Worm (Caenorhabditis elegans) whole organism, L1 larva: ENCODE data around the gene R07A4.2.
A peak's percentile ranks its signal among the peaks of the same experiment; 100 is the strongest.

Source experiments
- C04F5.9 ChIP-seq: sonication (generic microtip); optimal IDR thresholded peaks from 2 replicates; lab custom pipeline; 2016; ENCODE audit warnings: missing genetic modification characterization, missing compliant biosample characterization
- C16A3.4 ChIP-seq: fragments of 150-350 bp; optimal IDR thresholded peaks from 2 replicates; lab custom pipeline; 2014; ENCODE audit warnings: missing biosample characterization, missing genetic modification characterization
- C34B4.2 ChIP-seq: sonication (generic microtip); optimal IDR thresholded peaks from 2 replicates; lab custom pipeline; 2017; ENCODE audit warnings: mild to moderate bottlenecking, missing genetic modification characterization, missing compliant biosample characterization
- F16B12.6 ChIP-seq: fragments of 150-350 bp; optimal IDR thresholded peaks from 2 replicates; lab custom pipeline; 2014; ENCODE audit warnings: missing biosample characterization, missing genetic modification characterization
- Y116A8C.19 ChIP-seq: sonication (generic microtip); optimal IDR thresholded peaks from 2 replicates; lab custom pipeline; 2016; ENCODE audit warnings: missing compliant biosample characterization, missing genetic modification characterization, borderline replicate concordance
- aha-1 ChIP-seq: fragments of 150-350 bp; optimal IDR thresholded peaks from 2 replicates; lab custom pipeline; 2014; ENCODE audit warnings: missing biosample characterization, missing genetic modification characterization
- aly-2 ChIP-seq: fragments of 150-350 bp; optimal IDR thresholded peaks from 2 replicates; lab custom pipeline; 2014; ENCODE audit warnings: missing biosample characterization, missing genetic modification characterization
- blmp-1 ChIP-seq: fragments of 150-350 bp; optimal IDR thresholded peaks from 2 replicates; lab custom pipeline; 2014; ENCODE audit warnings: missing biosample characterization, missing genetic modification characterization
- ceh-82 ChIP-seq, 3 experiments: fragments of 150-350 bp in 1 of 3; sonication (generic microtip) in 2 of 3; optimal IDR thresholded peaks; 2 replicates each; lab custom pipeline; 2014 to 2017; ENCODE audit warnings: missing biosample characterization in 3 of 3, missing genetic modification characterization in 3 of 3
- ceh-90 ChIP-seq: sonication (generic microtip); optimal IDR thresholded peaks from 2 replicates; lab custom pipeline; 2016; ENCODE audit warnings: missing genetic modification characterization, missing compliant biosample characterization
- dpl-1 ChIP-seq, 3 experiments: fragments of 150-350 bp in 2 of 3; sonication (generic microtip) in 1 of 3; optimal IDR thresholded peaks; 2 replicates each; lab custom pipeline; 2014 to 2017; ENCODE audit warnings: missing biosample characterization in 3 of 3, missing genetic modification characterization in 3 of 3, missing genetic modification reagents in 3 of 3
- dsc-1 ChIP-seq: sonication (generic microtip); optimal IDR thresholded peaks from 2 replicates; lab custom pipeline; 2016; ENCODE audit warnings: mild to moderate bottlenecking, missing genetic modification characterization, missing compliant biosample characterization
- efl-1 ChIP-seq, 4 experiments: fragments of 150-350 bp; optimal IDR thresholded peaks in 3 of 4; peaks in 1 of 4; 1 replicate in 1 of 4; 2 replicates in 3 of 4; lab custom pipeline; 2014; ENCODE audit warnings: missing biosample characterization in 2 of 4, missing genetic modification characterization in 2 of 4, missing genetic modification reagents in 2 of 4
- efl-3 ChIP-seq: fragments of 200-800 bp; sonication (Bioruptor generic); optimal IDR thresholded peaks from 2 replicates; lab custom pipeline; 2018; ENCODE audit warnings: mild to moderate bottlenecking, missing genetic modification characterization, missing compliant biosample characterization
- egl-27 ChIP-seq, 2 experiments: fragments of 150-350 bp in 1 of 2; sonication (generic microtip); optimal IDR thresholded peaks; 3 replicates each; lab custom pipeline; 2017 to 2018; ENCODE audit warnings: missing biosample characterization in 2 of 2, missing genetic modification characterization in 2 of 2, missing genetic modification reagents in 2 of 2
- elt-2 ChIP-seq: sonication (generic microtip); optimal IDR thresholded peaks from 2 replicates; lab custom pipeline; 2016; ENCODE audit warnings: missing genetic modification characterization, mild to moderate bottlenecking, inconsistent platforms, missing compliant biosample characterization, missing genetic modification reagents
- fkh-4 ChIP-seq: sonication (generic microtip); optimal IDR thresholded peaks from 2 replicates; lab custom pipeline; 2016; ENCODE audit warnings: missing compliant biosample characterization, missing genetic modification characterization, borderline replicate concordance
- fkh-8 ChIP-seq: sonication (generic microtip); optimal IDR thresholded peaks from 2 replicates; lab custom pipeline; 2016; ENCODE audit warnings: mild to moderate bottlenecking, missing genetic modification characterization, missing compliant biosample characterization
- fos-1 ChIP-seq: fragments of 150-350 bp; optimal IDR thresholded peaks from 2 replicates; lab custom pipeline; 2014; ENCODE audit warnings: missing biosample characterization, missing genetic modification characterization
- isw-1 ChIP-seq: fragments of 200-800 bp; sonication (Bioruptor generic); IDR thresholded peaks from 2 replicates; pipeline ENCODE4 v1.3.6; 2022; ENCODE audit warnings: missing genetic modification characterization, missing compliant biosample characterization
- jun-1 ChIP-seq: fragments of 150-350 bp; optimal IDR thresholded peaks from 2 replicates; lab custom pipeline; 2014; ENCODE audit warnings: missing biosample characterization, missing genetic modification reagents, missing genetic modification characterization
- lsy-2 ChIP-seq, 2 experiments: fragments of 150-350 bp; optimal IDR thresholded peaks; 2 replicates each; lab custom pipeline; 2014; ENCODE audit warnings: missing biosample characterization in 2 of 2, missing genetic modification characterization in 2 of 2
- mab-9 ChIP-seq: fragments of 200-800 bp; sonication (Bioruptor generic); IDR thresholded peaks from 2 replicates; pipeline ENCODE4 v1.3.6; 2022; ENCODE audit warnings: missing genetic modification reagents, missing genetic modification characterization, missing compliant biosample characterization
- nhr-11 ChIP-seq: fragments of 150-350 bp; optimal IDR thresholded peaks from 2 replicates; lab custom pipeline; 2014; ENCODE audit warnings: missing biosample characterization, missing genetic modification characterization
- nhr-12 ChIP-seq: sonication (generic microtip); optimal IDR thresholded peaks from 2 replicates; lab custom pipeline; 2017; ENCODE audit warnings: missing biosample characterization, missing genetic modification characterization
- nhr-19 ChIP-seq: fragments of 200-800 bp; sonication (Bioruptor generic); conservative IDR thresholded peaks from 2 replicates; pipeline ENCODE4 v1.3.6; 2022; ENCODE audit warnings: missing genetic modification characterization, missing compliant biosample characterization
- nhr-20 ChIP-seq: sonication (generic microtip); optimal IDR thresholded peaks from 2 replicates; lab custom pipeline; 2016; ENCODE audit warnings: mild to moderate bottlenecking, missing genetic modification characterization, missing compliant biosample characterization
- nhr-237 ChIP-seq: fragments of 150-350 bp; optimal IDR thresholded peaks from 2 replicates; lab custom pipeline; 2014; ENCODE audit warnings: missing biosample characterization, missing genetic modification characterization
- nhr-28 ChIP-seq: fragments of 150-350 bp; optimal IDR thresholded peaks from 2 replicates; lab custom pipeline; 2014; ENCODE audit warnings: missing biosample characterization, missing genetic modification characterization
- nhr-47 ChIP-seq: sonication (generic microtip); optimal IDR thresholded peaks from 2 replicates; lab custom pipeline; 2016; ENCODE audit warnings: mild to moderate bottlenecking, missing genetic modification characterization, moderate library complexity, missing compliant biosample characterization
- nhr-71 ChIP-seq: sonication (generic microtip); optimal IDR thresholded peaks from 2 replicates; lab custom pipeline; 2016; ENCODE audit warnings: mild to moderate bottlenecking, missing genetic modification characterization, moderate library complexity, missing compliant biosample characterization
- nhr-77 ChIP-seq: fragments of 150-350 bp; optimal IDR thresholded peaks from 2 replicates; lab custom pipeline; 2014; ENCODE audit warnings: missing biosample characterization, missing genetic modification characterization
- nhr-85 ChIP-seq: sonication (generic microtip); peaks from one replicate; lab custom pipeline; 2016; ENCODE audit warnings: missing genetic modification characterization, inconsistent platforms, missing compliant biosample characterization
- rnt-1 ChIP-seq: sonication (generic microtip); optimal IDR thresholded peaks from 2 replicates; lab custom pipeline; 2016; ENCODE audit warnings: mild to moderate bottlenecking, missing genetic modification characterization, moderate library complexity, missing compliant biosample characterization
- skn-1 ChIP-seq: fragments of 150-350 bp; optimal IDR thresholded peaks from 2 replicates; lab custom pipeline; 2014; ENCODE audit warnings: missing biosample characterization, missing genetic modification characterization
- snu-23 ChIP-seq: sonication (generic microtip); optimal IDR thresholded peaks from 2 replicates; lab custom pipeline; 2016; ENCODE audit warnings: missing genetic modification characterization, missing compliant biosample characterization
- sox-4 ChIP-seq: sonication (generic microtip); optimal IDR thresholded peaks from 2 replicates; lab custom pipeline; 2016; ENCODE audit warnings: missing genetic modification characterization, missing compliant biosample characterization
- sup-37 ChIP-seq: fragments of 200-800 bp; sonication (Bioruptor generic); optimal IDR thresholded peaks from 2 replicates; lab custom pipeline; 2018; ENCODE audit warnings: mild to moderate bottlenecking, missing genetic modification characterization, missing compliant biosample characterization
- unc-130 ChIP-seq: fragments of 150-350 bp; optimal IDR thresholded peaks from 2 replicates; lab custom pipeline; 2017; ENCODE audit warnings: missing biosample characterization, missing genetic modification characterization, inconsistent platforms
- unc-30 ChIP-seq: sonication (generic microtip); optimal IDR thresholded peaks from 2 replicates; lab custom pipeline; 2017; ENCODE audit warnings: missing biosample characterization, missing genetic modification characterization
- unc-98 ChIP-seq: fragments of 200-800 bp; sonication (Bioruptor generic); IDR thresholded peaks from 2 replicates; pipeline ENCODE4 v1.3.6; 2022; ENCODE audit warnings: missing genetic modification characterization, missing compliant biosample characterization
- vab-15 ChIP-seq: sonication (generic microtip); optimal IDR thresholded peaks from 2 replicates; lab custom pipeline; 2017; ENCODE audit warnings: missing genotype, mild to moderate bottlenecking, missing genetic modification characterization, missing compliant biosample characterization
- ztf-4 ChIP-seq: fragments of 150-350 bp; optimal IDR thresholded peaks from 2 replicates; lab custom pipeline; 2014; ENCODE audit warnings: missing biosample characterization, missing genetic modification characterization

The R07A4.2 gene

DNA sequence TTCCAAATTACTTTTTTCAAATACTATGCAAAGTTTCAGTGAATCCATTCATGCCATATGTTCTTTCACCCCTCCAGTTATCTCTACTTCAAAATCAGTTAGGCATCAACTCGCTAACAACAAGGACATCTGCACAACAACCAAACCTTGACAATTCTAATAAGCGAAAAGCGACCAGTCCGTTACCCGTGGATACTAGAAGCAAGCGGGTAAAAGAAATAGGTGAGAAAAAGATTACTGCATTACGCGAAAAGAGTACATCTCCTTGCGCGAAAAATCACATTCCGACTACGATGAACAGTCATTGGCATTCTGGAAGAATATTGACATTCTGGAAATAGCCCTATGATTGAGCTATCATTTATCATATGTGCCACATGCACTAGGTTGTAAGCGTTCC is 9.9 kb upstream of the R07A4.2 start:
- TF ChIP-seq skn-1 (tag; lab: Kevin White, UChicago): peak; percentile 30
- no peak for TF ChIP-seq nhr-19
- peak; percentile 39 for TF ChIP-seq dsc-1 (tag; lab: Kevin White, UChicago)
- TF ChIP-seq fkh-8 (tag; lab: Kevin White, UChicago): peak; percentile 59
- TF ChIP-seq unc-98 (GFP tag; lab: Robert Waterston, UW): no peak
- TF ChIP-seq sox-4 (tag; lab: Kevin White, UChicago): peak; percentile 41
- no peak for TF ChIP-seq sup-37 (GFP tag; lab: Kevin White, UChicago)
- peak; percentile 45 for TF ChIP-seq jun-1 (tag; lab: Kevin White, UChicago)
- no peak for TF ChIP-seq Y116A8C.19 (tag; lab: Kevin White, UChicago)
- TF ChIP-seq lsy-2 (tag; optimal IDR thresholded peaks at IDR 0.05; lab: Kevin White, UChicago): peak in 1 of 2 experiments; percentile 32
- TF ChIP-seq C16A3.4 (tag; lab: Kevin White, UChicago): peak; percentile 39
- peak; percentile 6 for TF ChIP-seq fos-1
- TF ChIP-seq ceh-82 (tag; optimal IDR thresholded peaks at IDR 0.05; lab: Kevin White, UChicago): peak in 1 of 3 experiments; percentile 6
- TF ChIP-seq nhr-11 (tag; lab: Kevin White, UChicago): no peak
- no peak for TF ChIP-seq blmp-1 (tag; lab: Kevin White, UChicago)
- no peak for TF ChIP-seq ceh-90
- no peak for TF ChIP-seq F16B12.6 (tag; lab: Kevin White, UChicago)
- TF ChIP-seq nhr-85 (tag; lab: Kevin White, UChicago): peak; percentile 2
- peak; percentile 6 for TF ChIP-seq nhr-71 (tag; lab: Kevin White, UChicago)
- peak; percentile 2 for TF ChIP-seq rnt-1 (tag; lab: Kevin White, UChicago)
- TF ChIP-seq nhr-47: peak; percentile 55
- TF ChIP-seq C34B4.2: no peak
- TF ChIP-seq elt-2 (tag; lab: Kevin White, UChicago): no peak
- TF ChIP-seq nhr-12 (tag; lab: Kevin White, UChicago): no peak
- peak; percentile 24 for TF ChIP-seq snu-23 (GFP tag; lab: Kevin White, UChicago)
- TF ChIP-seq, all 84 proteins: peak for 14

DNA sequence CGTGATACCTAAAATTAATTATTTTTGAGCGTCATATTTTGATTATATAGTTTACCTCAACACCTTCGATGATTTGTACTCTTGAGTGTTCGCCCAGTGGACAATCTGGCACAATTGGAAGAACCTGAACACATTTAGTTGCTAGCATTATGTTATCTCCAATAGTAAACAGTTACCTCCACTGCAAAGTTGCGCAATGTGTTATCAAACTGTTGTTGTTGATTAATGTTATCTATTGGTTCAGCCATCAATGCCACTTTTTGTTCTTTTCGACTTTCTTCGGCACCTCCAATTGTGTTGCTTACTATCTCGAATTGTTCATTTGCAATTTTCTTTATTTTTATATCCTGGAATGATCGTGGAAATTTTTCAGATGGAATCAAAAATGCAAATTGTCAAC is 8.2 kb upstream of the R07A4.2 start:
- TF ChIP-seq ztf-4 (tag; lab: Kevin White, UChicago): no peak
- no peak for TF ChIP-seq egl-27 (tag; optimal IDR thresholded peaks at IDR 0.05; lab: Kevin White, UChicago)
- no peak for TF ChIP-seq efl-1 (optimal IDR thresholded peaks at IDR 0.05; lab: Kevin White, UChicago)
- TF ChIP-seq efl-1 (GFP tag; optimal IDR thresholded peaks at IDR 0.05 in 1 of 2; lab: Kevin White, UChicago): no peak
- no peak for TF ChIP-seq nhr-28 (tag; lab: Kevin White, UChicago)
- no peak for TF ChIP-seq nhr-20 (tag; lab: Kevin White, UChicago)
- TF ChIP-seq fkh-4 (tag; lab: Kevin White, UChicago): no peak
- no peak for TF ChIP-seq efl-3 (GFP tag; lab: Kevin White, UChicago)
- no peak for TF ChIP-seq aly-2 (tag; lab: Kevin White, UChicago)
- no peak for TF ChIP-seq dsc-1 (tag; lab: Kevin White, UChicago)
- no peak for TF ChIP-seq vab-15
- TF ChIP-seq C16A3.4 (tag; lab: Kevin White, UChicago): no peak
- TF ChIP-seq C04F5.9: no peak
- no peak for TF ChIP-seq lsy-2 (tag; optimal IDR thresholded peaks at IDR 0.05; lab: Kevin White, UChicago)

DNA sequence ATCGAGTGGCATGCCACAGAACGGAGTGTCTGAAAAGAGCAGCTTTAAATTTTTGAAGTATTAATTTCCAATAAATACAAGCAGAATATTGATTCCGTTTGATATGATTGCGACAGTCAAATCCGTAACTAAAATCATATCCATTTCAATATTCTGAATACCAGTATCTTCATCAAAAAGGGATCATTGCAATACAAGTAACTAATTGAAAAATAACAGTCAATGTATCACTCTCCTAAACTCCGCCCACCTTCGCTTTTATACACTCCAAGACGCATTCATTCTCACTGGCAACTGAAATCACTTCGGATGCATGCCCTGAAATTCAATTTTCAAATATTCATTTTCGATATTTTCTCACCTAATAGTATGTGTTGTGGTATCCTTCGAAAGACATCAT is 7.1 kb upstream of the R07A4.2 start, which contains the start of gene R07A4.3:
Gene R07A4.3, plus strand, starts transcription at position 301 of the 400 bp plus-strand sequence.
- TF ChIP-seq isw-1 (GFP tag; lab: Robert Waterston, UW) (no peak), nhr-11 (tag; lab: Kevin White, UChicago) (no peak), vab-15 (no peak), lsy-2 (tag; optimal IDR thresholded peaks at IDR 0.05; lab: Kevin White, UChicago) (no peak), nhr-28 (tag; lab: Kevin White, UChicago) (no peak), nhr-77 (tag; lab: Kevin White, UChicago) (no peak), aly-2 (tag; lab: Kevin White, UChicago) (no peak), ztf-4 (tag; lab: Kevin White, UChicago) (no peak), unc-130 (tag; lab: Kevin White, UChicago) (no peak), nhr-237 (tag; lab: Kevin White, UChicago) (no peak), unc-30 (tag; lab: Kevin White, UChicago) (no peak), mab-9 (GFP tag; lab: Robert Waterston, UW) (no peak), dpl-1 (GFP tag; optimal IDR thresholded peaks at IDR 0.05; lab: Kevin White, UChicago) (no peak), skn-1 (tag; lab: Kevin White, UChicago) (no peak), aha-1 (no peak)
